Fruit fly (Drosophila melanogaster) whole organism, embryonic: ENCODE data around the gene CG9444.

Experiments used
- Abd-B ChIP-seq: fragments of 200-800 bp; sonication (Bioruptor generic); optimal IDR thresholded peaks from 2 replicates; lab custom pipeline; 2018; ENCODE audit warnings: missing biosample characterization, mild to moderate bottlenecking, missing genetic modification characterization, moderate library complexity
- Atf3 ChIP-seq: fragments of 200-800 bp; sonication (Bioruptor generic); optimal IDR thresholded peaks from 3 replicates; lab custom pipeline; 2016; ENCODE audit warnings: missing biosample characterization, missing genetic modification characterization
- Bdp1 ChIP-seq: fragments of 200-800 bp; sonication (Bioruptor generic); optimal IDR thresholded peaks from 3 replicates; lab custom pipeline; 2016; ENCODE audit warnings: missing biosample characterization, missing genetic modification characterization
- Bgb ChIP-seq: fragments of 200-800 bp; sonication (Bioruptor generic); IDR thresholded peaks from 2 replicates; pipeline ENCODE4 v1.3.6; 2022; ENCODE audit warnings: missing biosample characterization, missing genetic modification characterization; ENCODE audit not compliant: partially characterized antibody
- BtbVII ChIP-seq: fragments of 200-800 bp; sonication (Bioruptor generic); optimal IDR thresholded peaks from 3 replicates; lab custom pipeline; 2017; ENCODE audit warnings: missing biosample characterization, mild to moderate bottlenecking, missing genetic modification characterization
- CG10431 ChIP-seq: fragments of 200-800 bp; sonication (Bioruptor generic); optimal IDR thresholded peaks from 3 replicates; lab custom pipeline; 2018; ENCODE audit warnings: missing biosample characterization, mild to moderate bottlenecking, missing genetic modification characterization
- CG10462 ChIP-seq: fragments of 200-800 bp; sonication (Bioruptor generic); optimal IDR thresholded peaks from 2 replicates; lab custom pipeline; 2016; ENCODE audit warnings: missing biosample characterization, missing genetic modification characterization
- CG11456 ChIP-seq: fragments of 200-800 bp; sonication (Bioruptor generic); IDR thresholded peaks from 3 replicates; pipeline ENCODE4 v1.3.6; 2022; ENCODE audit warnings: missing biosample characterization, missing genetic modification characterization
- CG13123 ChIP-seq: fragments of 200-800 bp; sonication (Bioruptor generic); optimal IDR thresholded peaks from 2 replicates; lab custom pipeline; 2016; ENCODE audit warnings: missing biosample characterization, missing genetic modification characterization
- CG13296 ChIP-seq: fragments of 200-800 bp; sonication (Bioruptor generic); optimal IDR thresholded peaks from 3 replicates; lab custom pipeline; 2018; ENCODE audit warnings: missing biosample characterization, mild to moderate bottlenecking, missing genetic modification characterization
- CG13424 ChIP-seq: fragments of 200-800 bp; sonication (Bioruptor generic); optimal IDR thresholded peaks from 2 replicates; lab custom pipeline; 2019; ENCODE audit warnings: missing biosample characterization, mild to moderate bottlenecking, missing genetic modification characterization, moderate library complexity
- CG15073 ChIP-seq: fragments of 200-800 bp; sonication (Bioruptor generic); optimal IDR thresholded peaks from 2 replicates; lab custom pipeline; 2016; ENCODE audit warnings: missing biosample characterization, missing genetic modification characterization
- CG15514 ChIP-seq: fragments of 200-800 bp; sonication (Bioruptor generic); optimal IDR thresholded peaks from 3 replicates; lab custom pipeline; 2017; ENCODE audit warnings: missing biosample characterization, missing genetic modification characterization, mild to moderate bottlenecking, moderate library complexity, missing genetic modification reagents
- CG17568 ChIP-seq: fragments of 200-800 bp; sonication (Bioruptor generic); optimal IDR thresholded peaks from 2 replicates; lab custom pipeline; 2018; ENCODE audit warnings: missing biosample characterization, mild to moderate bottlenecking, missing genetic modification characterization, moderate library complexity
- CG2116 ChIP-seq: fragments of 200-800 bp; sonication (Bioruptor generic); optimal IDR thresholded peaks from 3 replicates; lab custom pipeline; 2018; ENCODE audit warnings: missing biosample characterization, mild to moderate bottlenecking, missing genetic modification characterization
- CG32772 ChIP-seq: fragments of 200-800 bp; sonication (Bioruptor generic); IDR thresholded peaks from 2 replicates; pipeline ENCODE4 v1.3.6; 2022; ENCODE audit warnings: missing biosample characterization, missing genetic modification characterization
- CG3407 ChIP-seq: fragments of 200-800 bp; sonication (Bioruptor generic); optimal IDR thresholded peaks from 2 replicates; lab custom pipeline; 2018; ENCODE audit warnings: missing biosample characterization, mild to moderate bottlenecking, missing genetic modification characterization
- CG3726 ChIP-seq: fragments of 200-800 bp; sonication (Bioruptor generic); IDR thresholded peaks from 3 replicates; pipeline ENCODE4, ENCODE4 v1.3.6; 2022; ENCODE audit warnings: missing biosample characterization, missing genetic modification characterization
- CG7928 ChIP-seq: fragments of 200-800 bp; sonication (Bioruptor generic); optimal IDR thresholded peaks from 2 replicates; lab custom pipeline; 2017; ENCODE audit warnings: missing biosample characterization, mild to moderate bottlenecking, missing genetic modification characterization
- CG9817 ChIP-seq: fragments of 200-800 bp; sonication (Bioruptor generic); optimal IDR thresholded peaks from 2 replicates; lab custom pipeline; 2018; ENCODE audit warnings: missing biosample characterization, mild to moderate bottlenecking, missing genetic modification characterization, moderate library complexity
- D19B ChIP-seq: fragments of 200-800 bp; sonication (Bioruptor generic); optimal IDR thresholded peaks from 2 replicates; lab custom pipeline; 2017; ENCODE audit warnings: missing biosample characterization, mild to moderate bottlenecking, missing genetic modification characterization
- Dp ChIP-seq: fragments of 200-800 bp; sonication (Bioruptor generic); optimal IDR thresholded peaks from 2 replicates; lab custom pipeline; 2018; ENCODE audit warnings: missing biosample characterization, mild to moderate bottlenecking, missing genetic modification characterization, moderate library complexity
- Elba2 ChIP-seq: fragments of 200-800 bp; sonication (Bioruptor generic); optimal IDR thresholded peaks from 3 replicates; lab custom pipeline; 2016; ENCODE audit warnings: missing biosample characterization, missing genetic modification characterization
- Gug ChIP-seq: fragments of 200-800 bp; sonication (Bioruptor generic); IDR thresholded peaks from 4 replicates; pipeline ENCODE4 v1.3.6; 2022; ENCODE audit warnings: missing biosample characterization, missing genetic modification characterization
- H15 ChIP-seq: fragments of 200-800 bp; sonication (Bioruptor generic); IDR thresholded peaks from 3 replicates; pipeline ENCODE4 v1.3.6; 2022; ENCODE audit warnings: missing biosample characterization, missing genetic modification characterization
- Hmr ChIP-seq: fragments of 200-800 bp; sonication (Bioruptor generic); optimal IDR thresholded peaks from 3 replicates; lab custom pipeline; 2017; ENCODE audit warnings: mild to moderate bottlenecking, missing biosample characterization, missing genetic modification reagents, missing genetic modification characterization
- Hr51 ChIP-seq, 2 experiments: fragments of 200-800 bp; sonication (Bioruptor generic); optimal IDR thresholded peaks; 2 replicates in 1 of 2; 3 replicates in 1 of 2; lab custom pipeline; 2016 to 2018; ENCODE audit warnings: missing biosample characterization in 2 of 2, missing genetic modification characterization in 2 of 2, mild to moderate bottlenecking in 1 of 2, moderate library complexity in 1 of 2
- Hsf ChIP-seq: fragments of 200-800 bp; sonication (Bioruptor generic); optimal IDR thresholded peaks from 3 replicates; lab custom pipeline; 2016; ENCODE audit warnings: missing biosample characterization, missing genetic modification characterization
- Med ChIP-seq: fragments of 200-800 bp; sonication (Bioruptor generic); peaks from one replicate; lab custom pipeline; 2016; ENCODE audit warnings: missing biosample characterization, missing genetic modification characterization, mild to moderate bottlenecking, inconsistent platforms, moderate library complexity
- ab ChIP-seq: fragments of 200-800 bp; sonication (Bioruptor generic); optimal IDR thresholded peaks from 2 replicates; lab custom pipeline; 2016; ENCODE audit warnings: missing biosample characterization, missing genetic modification characterization
- ase ChIP-seq: fragments of 200-800 bp; sonication (Bioruptor generic); IDR thresholded peaks from 3 replicates; pipeline ENCODE4 v1.3.6; 2022; ENCODE audit warnings: missing biosample characterization, missing genetic modification characterization
- bab2 ChIP-seq: fragments of 200-800 bp; sonication (Bioruptor generic); optimal IDR thresholded peaks from 2 replicates; lab custom pipeline; 2016; ENCODE audit warnings: missing biosample characterization, missing genetic modification characterization
- cg ChIP-seq: fragments of 200-800 bp; sonication (Bioruptor generic); optimal IDR thresholded peaks from 3 replicates; lab custom pipeline; 2019; ENCODE audit warnings: missing biosample characterization, mild to moderate bottlenecking, missing genetic modification characterization, moderate library complexity
- da ChIP-seq: fragments of 200-800 bp; sonication (Bioruptor generic); optimal IDR thresholded peaks from 2 replicates; lab custom pipeline; 2016; ENCODE audit warnings: missing biosample characterization, missing genetic modification characterization
- danr ChIP-seq: fragments of 200-800 bp; sonication (Bioruptor generic); IDR thresholded peaks from 2 replicates; pipeline ENCODE4 v1.3.6; 2022; ENCODE audit warnings: missing biosample characterization, missing genetic modification characterization
- disco-r ChIP-seq: fragments of 200-800 bp; sonication (Bioruptor generic); optimal IDR thresholded peaks from 2 replicates; lab custom pipeline; 2016; ENCODE audit warnings: missing biosample characterization, missing genetic modification characterization
- emc ChIP-seq: fragments of 200-800 bp; sonication (Bioruptor generic); optimal IDR thresholded peaks from 2 replicates; lab custom pipeline; 2016; ENCODE audit warnings: missing biosample characterization, missing genetic modification characterization
- exex ChIP-seq: fragments of 200-800 bp; sonication (Bioruptor generic); optimal IDR thresholded peaks from 4 replicates; lab custom pipeline; 2018; ENCODE audit warnings: missing biosample characterization, mild to moderate bottlenecking, missing genetic modification characterization, moderate library complexity
- ftz-f1 ChIP-seq: fragments of 200-800 bp; sonication (Bioruptor generic); optimal IDR thresholded peaks from 2 replicates; lab custom pipeline; 2016; ENCODE audit warnings: missing biosample characterization, missing genetic modification characterization
- h ChIP-seq: fragments of >200 bp; optimal IDR thresholded peaks from 2 replicates; lab custom pipeline; 2017
- hth ChIP-seq: fragments of >200 bp; optimal IDR thresholded peaks from 2 replicates; lab custom pipeline; 2017; ENCODE audit warnings: inconsistent platforms
- jumu ChIP-seq: fragments of 200-800 bp; sonication (Bioruptor generic); optimal IDR thresholded peaks from 3 replicates; lab custom pipeline; 2016; ENCODE audit warnings: missing biosample characterization, missing genetic modification characterization
- repo ChIP-seq: fragments of 200-800 bp; sonication (Bioruptor generic); optimal IDR thresholded peaks from 2 replicates; lab custom pipeline; 2016; ENCODE audit warnings: missing biosample characterization, missing genetic modification characterization
- sc ChIP-seq, 3 experiments: fragments of >200 bp in 2 of 3; fragments of 200-800 bp in 1 of 3; sonication (Bioruptor generic) in 1 of 3; optimal IDR thresholded peaks; 2 replicates in 2 of 3; 3 replicates in 1 of 3; lab custom pipeline; 2017; ENCODE audit warnings: mild to moderate bottlenecking in 1 of 3, missing biosample characterization in 1 of 3, missing genetic modification characterization in 1 of 3, missing genetic modification reagents in 1 of 3
- sisA ChIP-seq: fragments of 200-800 bp; sonication (Bioruptor generic); IDR thresholded peaks from 2 replicates; pipeline ENCODE4 v1.3.6; 2022; ENCODE audit warnings: missing biosample characterization, missing genetic modification characterization
- sob ChIP-seq: fragments of 200-800 bp; sonication (Bioruptor generic); IDR thresholded peaks from 2 replicates; pipeline ENCODE4 v1.3.6; 2022; ENCODE audit warnings: missing biosample characterization, missing genetic modification characterization
- trem ChIP-seq: fragments of 200-800 bp; optimal IDR thresholded peaks from 3 replicates; lab custom pipeline; 2019; ENCODE audit warnings: missing biosample characterization, mild to moderate bottlenecking, missing genetic modification characterization, moderate library complexity
- trh ChIP-seq: fragments of 200-800 bp; sonication (Bioruptor generic); optimal IDR thresholded peaks from 2 replicates; lab custom pipeline; 2016; ENCODE audit warnings: missing biosample characterization, missing genetic modification characterization
- tx ChIP-seq: fragments of 200-800 bp; sonication (Bioruptor generic); optimal IDR thresholded peaks from 2 replicates; lab custom pipeline; 2016; ENCODE audit warnings: missing biosample characterization, missing genetic modification characterization
- vfl ChIP-seq: fragments of 200-800 bp; sonication (Bioruptor generic); optimal IDR thresholded peaks from 2 replicates; lab custom pipeline; 2016; ENCODE audit warnings: missing biosample characterization, missing genetic modification characterization
- zen ChIP-seq: fragments of 200-800 bp; sonication (Bioruptor generic); optimal IDR thresholded peaks from 3 replicates; lab custom pipeline; 2018; ENCODE audit warnings: missing biosample characterization, mild to moderate bottlenecking, missing genetic modification characterization, moderate library complexity

Gene CG9444

DNA sequence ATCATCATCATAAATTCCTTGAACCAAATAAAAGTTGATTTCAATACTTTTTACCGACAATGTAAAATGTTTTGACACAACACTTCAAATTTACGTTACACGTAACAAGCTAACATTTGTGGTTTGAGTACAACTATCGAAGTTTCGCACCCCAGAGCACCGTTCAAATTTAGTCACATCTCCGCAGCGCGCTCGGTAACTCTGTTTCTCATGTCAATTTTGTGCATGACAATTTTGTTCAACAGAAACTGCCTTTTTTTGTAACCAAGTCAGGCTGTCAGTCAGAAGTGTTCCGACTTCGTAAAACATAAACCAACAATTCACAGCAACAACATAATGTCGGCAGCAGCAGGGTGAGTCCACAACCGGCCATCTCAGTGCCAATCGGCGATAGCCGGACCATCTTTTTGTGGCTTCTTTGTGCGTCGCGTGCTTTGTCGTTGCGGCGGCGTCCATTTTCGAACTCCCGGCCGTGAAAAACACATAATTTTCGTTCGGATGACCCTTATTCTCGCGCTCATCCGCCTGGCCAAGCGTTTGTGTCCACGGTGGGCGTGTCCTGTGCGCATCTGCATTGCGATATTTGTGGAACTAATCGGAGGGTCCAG is 6.2 kb downstream of the CG9444 start, which contains the start of gene p23 (continued):
- TF ChIP-seq Bdp1, result peak; percentile 15
- TF ChIP-seq CG17568 (GFP tag; lab: Kevin White, UChicago), result no peak
- TF ChIP-seq cg (GFP tag; lab: Kevin White, UChicago), result no peak
- TF ChIP-seq Med (GFP tag; lab: Kevin White, UChicago), result peak; percentile 83
- no peak for TF ChIP-seq CG3407 (GFP tag; lab: Kevin White, UChicago)
- TF ChIP-seq Hmr (GFP tag; lab: Kevin White, UChicago), result peak; percentile 66
- no peak for TF ChIP-seq CG13296 (GFP tag; lab: Kevin White, UChicago)
- TF ChIP-seq trem (tag; lab: Kevin White, UChicago), result peak; percentile 75
- TF ChIP-seq ftz-f1 (GFP tag; lab: Kevin White, UChicago), result no peak
- no peak for TF ChIP-seq Hr51 (GFP tag; optimal IDR thresholded peaks at IDR 0.05; lab: Kevin White, UChicago)
- no peak for TF ChIP-seq CG11456 (GFP tag; lab: Robert Waterston, UW)
- peak; percentile 9 for TF ChIP-seq Hsf
- no peak for TF ChIP-seq D19B (GFP tag; lab: Kevin White, UChicago)
- TF ChIP-seq CG15514 (GFP tag; lab: Kevin White, UChicago), result peak; percentile 54
- peak; percentile 62 for TF ChIP-seq sob (GFP tag; lab: Robert Waterston, UW)
- peak; percentile 1 for TF ChIP-seq CG2116 (GFP tag; lab: Kevin White, UChicago)
- no peak for TF ChIP-seq Atf3 (GFP tag; lab: Kevin White, UChicago)
- TF ChIP-seq CG13424 (tag; lab: Kevin White, UChicago), result no peak
- TF ChIP-seq CG7928 (GFP tag; lab: Kevin White, UChicago), result no peak
- TF ChIP-seq zen (tag; lab: Kevin White, UChicago), result no peak
- TF ChIP-seq Bgb (GFP tag; lab: Robert Waterston, UW), result peak; percentile 83
- TF ChIP-seq h (lab: Kevin White, UChicago), result no peak
- TF ChIP-seq jumu, result no peak
- no peak for TF ChIP-seq ase
- no peak for TF ChIP-seq bab2 (GFP tag; lab: Kevin White, UChicago)
- TF ChIP-seq CG10462 (GFP tag; lab: Kevin White, UChicago), result no peak
- TF ChIP-seq disco-r (GFP tag; lab: Kevin White, UChicago), result peak; percentile 33
- TF ChIP-seq CG10431 (GFP tag; lab: Kevin White, UChicago), result no peak
- no peak for TF ChIP-seq Abd-B (GFP tag; lab: Kevin White, UChicago)
- TF ChIP-seq da, result no peak
- no peak for TF ChIP-seq sc (optimal IDR thresholded peaks at IDR 0.05; lab: Kevin White, UChicago)
- no peak for TF ChIP-seq sc (GFP tag; optimal IDR thresholded peaks at IDR 0.05; lab: Kevin White, UChicago)
- no peak for TF ChIP-seq CG9817 (tag; lab: Kevin White, UChicago)
- TF ChIP-seq tx (GFP tag; lab: Kevin White, UChicago), result no peak
- no peak for TF ChIP-seq H15
- no peak for TF ChIP-seq CG32772
- no peak for TF ChIP-seq ab
- TF ChIP-seq repo (GFP tag; lab: Kevin White, UChicago), result no peak
- TF ChIP-seq BtbVII, result no peak
- peak; percentile 51 for TF ChIP-seq Dp (GFP tag; lab: Kevin White, UChicago)
- no peak for TF ChIP-seq sisA (GFP tag; lab: Robert Waterston, UW)
- no peak for TF ChIP-seq trh (GFP tag; lab: Kevin White, UChicago)
- no peak for TF ChIP-seq CG3726 (GFP tag; lab: Robert Waterston, UW)
- TF ChIP-seq Elba2 (GFP tag; lab: Kevin White, UChicago), result no peak
- TF ChIP-seq emc, result no peak
- TF ChIP-seq CG15073 (GFP tag; lab: Kevin White, UChicago), result no peak
- TF ChIP-seq danr, result no peak
- no peak for TF ChIP-seq exex (tag; lab: Kevin White, UChicago)
- no peak for TF ChIP-seq vfl (GFP tag; lab: Kevin White, UChicago)
- TF ChIP-seq Gug (GFP tag; lab: Robert Waterston, UW), result no peak
- no peak for TF ChIP-seq hth (lab: Kevin White, UChicago)
- TF ChIP-seq CG13123 (GFP tag; lab: Kevin White, UChicago), result no peak
